Fruit fly (Drosophila melanogaster) whole organism, prepupa: ENCODE measurements around the gene Polr1F.

Experiments
- Blimp-1 ChIP-seq: fragments of 200-800 bp; sonication (Bioruptor generic); optimal IDR thresholded peaks from 3 replicates; lab custom pipeline; 2017; ENCODE audit warnings: missing biosample characterization, missing genetic modification characterization, mild to moderate bottlenecking, moderate library complexity, missing genetic modification reagents
- CG4318 ChIP-seq: fragments of 200-800 bp; sonication (Bioruptor generic); optimal IDR thresholded peaks from 3 replicates; lab custom pipeline; 2017; ENCODE audit warnings: missing biosample characterization, mild to moderate bottlenecking, missing genetic modification characterization
- CG9139 ChIP-seq: fragments of 200-800 bp; sonication (Bioruptor generic); optimal IDR thresholded peaks from 3 replicates; lab custom pipeline; 2017; ENCODE audit warnings: missing biosample characterization, mild to moderate bottlenecking, missing genetic modification characterization
- Gug ChIP-seq: fragments of 200-800 bp; sonication (Bioruptor generic); IDR thresholded peaks from 2 replicates; pipeline ENCODE4 v1.3.6; 2022; ENCODE audit warnings: missing biosample characterization, missing genetic modification characterization
- Lpt ChIP-seq: fragments of 200-800 bp; sonication (Bioruptor generic); optimal IDR thresholded peaks from 3 replicates; lab custom pipeline; 2016; ENCODE audit warnings: missing biosample characterization, missing genetic modification characterization
- Met ChIP-seq: fragments of 200-800 bp; sonication (Bioruptor generic); optimal IDR thresholded peaks from 3 replicates; lab custom pipeline; 2016; ENCODE audit warnings: missing biosample characterization, missing genetic modification characterization
- fkh ChIP-seq: fragments of 200-800 bp; sonication (Bioruptor generic); optimal IDR thresholded peaks from 3 replicates; lab custom pipeline; 2017; ENCODE audit warnings: missing biosample characterization, mild to moderate bottlenecking, missing genetic modification characterization, moderate library complexity
- pdm3 ChIP-seq: fragments of 200-800 bp; sonication (Bioruptor generic); optimal IDR thresholded peaks from 3 replicates; lab custom pipeline; 2016; ENCODE audit warnings: missing biosample characterization, missing genetic modification characterization
- salr ChIP-seq, 2 experiments: fragments of 200-800 bp; sonication (Bioruptor generic); optimal IDR thresholded peaks; 3 replicates each; lab custom pipeline; 2016 to 2018; ENCODE audit warnings: missing biosample characterization in 2 of 2, missing genetic modification characterization in 2 of 2, mild to moderate bottlenecking in 1 of 2
- spab ChIP-seq: fragments of 200-800 bp; sonication (Bioruptor generic); optimal IDR thresholded peaks from 2 replicates; lab custom pipeline; 2017; ENCODE audit warnings: missing biosample characterization, mild to moderate bottlenecking, missing genetic modification characterization, missing genetic modification reagents
- ss ChIP-seq, 2 experiments: fragments of 200-800 bp; sonication (Bioruptor generic); optimal IDR thresholded peaks; 2 replicates in 1 of 2; 3 replicates in 1 of 2; lab custom pipeline; 2017 to 2018; ENCODE audit warnings: mild to moderate bottlenecking in 2 of 2, missing biosample characterization in 2 of 2, missing genetic modification characterization in 2 of 2, moderate library complexity in 1 of 2
- svp ChIP-seq: fragments of 200-800 bp; sonication (Bioruptor generic); peaks from one replicate; lab custom pipeline; 2016; ENCODE audit warnings: missing biosample characterization, missing genetic modification characterization

DNA sequence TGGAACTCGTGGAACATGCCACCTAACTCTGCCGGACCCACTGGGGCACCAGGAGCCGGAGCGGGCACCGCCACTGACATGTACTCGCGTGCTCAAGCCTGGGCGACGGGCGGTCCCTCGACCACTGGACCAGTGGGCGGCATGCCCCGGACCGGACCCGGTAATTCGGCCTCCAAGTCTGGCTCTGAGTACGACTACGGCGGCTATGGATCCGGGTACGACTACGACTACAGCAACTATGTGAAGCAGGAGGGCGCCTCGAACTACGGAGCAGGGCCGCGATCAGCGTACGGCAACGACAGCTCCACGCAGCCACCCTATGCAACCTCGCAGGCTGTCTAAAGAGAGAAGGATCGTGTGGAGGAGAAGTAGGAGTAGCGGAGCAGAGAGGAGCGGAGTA, 17.5 kb upstream of the Polr1F start:
- TF ChIP-seq Blimp-1, result no peak
- no peak for TF ChIP-seq spab (GFP tag; lab: Kevin White, UChicago)
- TF ChIP-seq fkh, result no peak
- TF ChIP-seq CG4318, result no peak
- no peak for TF ChIP-seq Lpt (GFP tag; lab: Kevin White, UChicago)
- no peak for TF ChIP-seq pdm3 (GFP tag; lab: Kevin White, UChicago)
- TF ChIP-seq CG9139 (GFP tag; lab: Kevin White, UChicago), result no peak
- no peak for TF ChIP-seq Gug (GFP tag; lab: Robert Waterston, UW)
- TF ChIP-seq Met (GFP tag; lab: Kevin White, UChicago), result no peak
- TF ChIP-seq svp (GFP tag; lab: Kevin White, UChicago), result no peak
- no peak for TF ChIP-seq ss (GFP tag; optimal IDR thresholded peaks at IDR 0.05; lab: Kevin White, UChicago)
- no peak for TF ChIP-seq salr (GFP tag; optimal IDR thresholded peaks at IDR 0.05; lab: Kevin White, UChicago)
